Worm (Caenorhabditis elegans): ENCODE results near the gene ZK84.5.

- TF ChIP-seq aly-2 (tag; optimal IDR thresholded peaks at IDR 0.05) (no peak), F44E2.7 (GFP tag; IDR thresholded peaks at IDR 0.05) (no peak), T26A8.4 (GFP tag; IDR thresholded peaks at IDR 0.05) (no peak), dve-1 (tag; optimal IDR thresholded peaks at IDR 0.05; ENCODE audit: insufficient read depth) (no peak), nhr-6 (tag; optimal IDR thresholded peaks at IDR 0.05) (no peak), unc-39 (tag; optimal IDR thresholded peaks at IDR 0.05) (no peak), snpc-4 (tag; optimal IDR thresholded peaks at IDR 0.05) (no peak), ceh-20 (GFP tag; IDR thresholded peaks at IDR 0.05) (no peak), saeg-2 (GFP tag; IDR thresholded peaks at IDR 0.05) (no peak), pha-4 (GFP tag; IDR thresholded peaks at IDR 0.05) (no peak), pha-4 (tag; optimal IDR thresholded peaks at IDR 0.05) (no peak), ceh-82 (tag; optimal IDR thresholded peaks at IDR 0.05) (no peak), spr-3 (GFP tag; optimal IDR thresholded peaks at IDR 0.05) (no peak)
Observed at ce11 chrII:6020353-6020752, 4.0 kb upstream of the ZK84.5 start, which contains the start of gene ZK84.1.

Data from whole organism, L4 larva.